Fruit fly (Drosophila melanogaster) whole organism, prepupa: ENCODE results near the gene CG14777.

Experiments used
- CG10631 ChIP-seq: fragments of 200-800 bp; sonication (Bioruptor generic); optimal IDR thresholded peaks from 2 replicates; lab custom pipeline; 2016; ENCODE audit warnings: missing biosample characterization, missing genetic modification characterization
- CG10669 ChIP-seq: fragments of 200-800 bp; sonication (Bioruptor generic); optimal IDR thresholded peaks from 3 replicates; lab custom pipeline; 2018; ENCODE audit warnings: missing biosample characterization, mild to moderate bottlenecking, missing genetic modification characterization, moderate library complexity
- CG11294 ChIP-seq: fragments of 200-800 bp; sonication (Bioruptor generic); IDR thresholded peaks from 2 replicates; pipeline ENCODE4 v1.3.6; 2022; ENCODE audit warnings: missing biosample characterization, missing genetic modification characterization
- CG1621 ChIP-seq: fragments of 200-800 bp; sonication (Bioruptor generic); optimal IDR thresholded peaks from 3 replicates; lab custom pipeline; 2018; ENCODE audit warnings: missing biosample characterization, mild to moderate bottlenecking, missing genetic modification characterization
- CG6276 ChIP-seq: fragments of 200-800 bp; sonication (Bioruptor generic); optimal IDR thresholded peaks from 2 replicates; lab custom pipeline; 2017; ENCODE audit warnings: missing biosample characterization, mild to moderate bottlenecking, missing genetic modification characterization
- CG6808 ChIP-seq: fragments of 200-800 bp; sonication (Bioruptor generic); optimal IDR thresholded peaks from 3 replicates; lab custom pipeline; 2017; ENCODE audit warnings: missing biosample characterization, missing genetic modification characterization, mild to moderate bottlenecking, moderate library complexity, missing genetic modification reagents
- CG8632 ChIP-seq: fragments of 200-800 bp; sonication (Bioruptor generic); optimal IDR thresholded peaks from 3 replicates; lab custom pipeline; 2016; ENCODE audit warnings: missing biosample characterization, missing genetic modification characterization
- CG9139 ChIP-seq: fragments of 200-800 bp; sonication (Bioruptor generic); optimal IDR thresholded peaks from 3 replicates; lab custom pipeline; 2017; ENCODE audit warnings: missing biosample characterization, mild to moderate bottlenecking, missing genetic modification characterization
- Eip75B ChIP-seq: fragments of 200-800 bp; sonication (Bioruptor generic); optimal IDR thresholded peaks from 3 replicates; lab custom pipeline; 2016; ENCODE audit warnings: missing biosample characterization, missing genetic modification characterization
- Ets21C ChIP-seq: fragments of 200-800 bp; sonication (Bioruptor generic); optimal IDR thresholded peaks from 3 replicates; lab custom pipeline; 2016; ENCODE audit warnings: missing biosample characterization, missing genetic modification characterization
- Ets96B ChIP-seq: fragments of 200-800 bp; optimal IDR thresholded peaks from 2 replicates; lab custom pipeline; 2019; ENCODE audit warnings: missing biosample characterization, mild to moderate bottlenecking, missing genetic modification characterization, moderate library complexity
- Hr38 ChIP-seq: sonication (Bioruptor generic); optimal IDR thresholded peaks from 2 replicates; lab custom pipeline; 2016; ENCODE audit warnings: missing biosample characterization, missing genetic modification characterization
- Hr39 ChIP-seq: fragments of 200-800 bp; sonication (Bioruptor generic); optimal IDR thresholded peaks from 2 replicates; lab custom pipeline; 2016; ENCODE audit warnings: missing biosample characterization, missing genetic modification characterization
- Hr4 ChIP-seq: fragments of 200-800 bp; sonication (Bioruptor generic); optimal IDR thresholded peaks from 3 replicates; lab custom pipeline; 2016; ENCODE audit warnings: missing biosample characterization, missing genetic modification characterization
- OdsH ChIP-seq: fragments of 200-800 bp; sonication (Bioruptor generic); optimal IDR thresholded peaks from 3 replicates; lab custom pipeline; 2016; ENCODE audit warnings: missing biosample characterization, missing genetic modification characterization
- Sox102F ChIP-seq: fragments of 200-800 bp; sonication (Bioruptor generic); optimal IDR thresholded peaks from 2 replicates; lab custom pipeline; 2016; ENCODE audit warnings: missing biosample characterization, mild to moderate bottlenecking, missing genetic modification characterization
- Sox14 ChIP-seq: fragments of 200-800 bp; sonication (Bioruptor generic); optimal IDR thresholded peaks from 3 replicates; lab custom pipeline; 2016; ENCODE audit warnings: missing biosample characterization, missing genetic modification characterization
- achi ChIP-seq: fragments of 200-800 bp; sonication (Bioruptor generic); optimal IDR thresholded peaks from 3 replicates; lab custom pipeline; 2016; ENCODE audit warnings: missing biosample characterization, missing genetic modification characterization
- eg ChIP-seq: fragments of 200-800 bp; sonication (Bioruptor generic); IDR thresholded peaks from 3 replicates; pipeline ENCODE4 v1.3.6; 2022; ENCODE audit warnings: missing biosample characterization, missing genetic modification characterization
- fd59A ChIP-seq: fragments of 200-800 bp; sonication (Bioruptor generic); optimal IDR thresholded peaks from 2 replicates; lab custom pipeline; 2017; ENCODE audit warnings: missing biosample characterization, mild to moderate bottlenecking, missing genetic modification characterization, missing genetic modification reagents
- fd85E ChIP-seq: fragments of 200-800 bp; sonication (Bioruptor generic); optimal IDR thresholded peaks from 3 replicates; lab custom pipeline; 2016; ENCODE audit warnings: missing biosample characterization, missing genetic modification characterization
- fkh ChIP-seq: fragments of 200-800 bp; sonication (Bioruptor generic); optimal IDR thresholded peaks from 3 replicates; lab custom pipeline; 2017; ENCODE audit warnings: missing biosample characterization, mild to moderate bottlenecking, missing genetic modification characterization, moderate library complexity
- lz ChIP-seq: fragments of 200-800 bp; sonication (Bioruptor generic); optimal IDR thresholded peaks from 3 replicates; lab custom pipeline; 2016; ENCODE audit warnings: missing biosample characterization, missing genetic modification characterization
- net ChIP-seq: fragments of 200-800 bp; sonication (Bioruptor generic); optimal IDR thresholded peaks from 3 replicates; lab custom pipeline; 2016; ENCODE audit warnings: missing biosample characterization, missing genetic modification characterization
- pdm3 ChIP-seq: fragments of 200-800 bp; sonication (Bioruptor generic); optimal IDR thresholded peaks from 3 replicates; lab custom pipeline; 2016; ENCODE audit warnings: missing biosample characterization, missing genetic modification characterization
- salr ChIP-seq, 2 experiments: fragments of 200-800 bp; sonication (Bioruptor generic); optimal IDR thresholded peaks; 3 replicates each; lab custom pipeline; 2016 to 2018; ENCODE audit warnings: missing biosample characterization in 2 of 2, missing genetic modification characterization in 2 of 2, mild to moderate bottlenecking in 1 of 2
- ss ChIP-seq, 2 experiments: fragments of 200-800 bp; sonication (Bioruptor generic); optimal IDR thresholded peaks; 2 replicates in 1 of 2; 3 replicates in 1 of 2; lab custom pipeline; 2017 to 2018; ENCODE audit warnings: mild to moderate bottlenecking in 2 of 2, missing biosample characterization in 2 of 2, missing genetic modification characterization in 2 of 2, moderate library complexity in 1 of 2
- svp ChIP-seq: fragments of 200-800 bp; sonication (Bioruptor generic); peaks from one replicate; lab custom pipeline; 2016; ENCODE audit warnings: missing biosample characterization, missing genetic modification characterization
- topi ChIP-seq: fragments of 200-800 bp; sonication (Bioruptor generic); optimal IDR thresholded peaks from 3 replicates; lab custom pipeline; 2016; ENCODE audit warnings: missing biosample characterization, missing genetic modification characterization
- vri ChIP-seq: fragments of 200-800 bp; sonication (Bioruptor generic); optimal IDR thresholded peaks from 3 replicates; lab custom pipeline; 2016; ENCODE audit warnings: missing biosample characterization, mild to moderate bottlenecking, missing genetic modification characterization

Gene CG14777

dm6 chrX:1465707-1466504 lies at the start of gene CG14777, which contains the start of gene O-fut2 (continued):
- TF ChIP-seq Sox102F (peak; percentile 63), CG1621 (no peak), pdm3 (peak; percentile 81), Ets96B (tag; lab: Kevin White, UChicago) (peak; percentile 13), CG10669 (GFP tag; lab: Kevin White, UChicago) (no peak), Hr4 (peak; percentile 67), achi (GFP tag; lab: Kevin White, UChicago) (peak; percentile 60), CG9139 (GFP tag; lab: Kevin White, UChicago) (no peak), CG10631 (GFP tag; lab: Kevin White, UChicago) (no peak), Ets21C (GFP tag; lab: Kevin White, UChicago) (peak; percentile 49)

- TF ChIP-seq CG6276, result no peak
- no peak for TF ChIP-seq Ets96B (tag; lab: Kevin White, UChicago)
- no peak for TF ChIP-seq Sox102F
- TF ChIP-seq vri (GFP tag; lab: Kevin White, UChicago), result no peak
- TF ChIP-seq fkh (GFP tag; lab: Kevin White, UChicago), result no peak
- TF ChIP-seq net (GFP tag; lab: Kevin White, UChicago), result no peak
- no peak for TF ChIP-seq achi (GFP tag; lab: Kevin White, UChicago)
- no peak for TF ChIP-seq Hr38 (GFP tag; lab: Kevin White, UChicago)
Measured at dm6 chrX:1452130-1452529, 13.8 kb upstream of the CG14777 start, which contains the start of gene Gr2a. TSS of gene Gr2a (plus strand) at chrX:1452430.

dm6 chrX:1454837-1455236 lies 11.1 kb upstream of the CG14777 start:
- TF ChIP-seq salr (GFP tag; optimal IDR thresholded peaks at IDR 0.05; lab: Kevin White, UChicago) (no peak), svp (peak; percentile 52)

dm6 chrX:1456954-1457353 lies 9.0 kb upstream of the CG14777 start, which contains the start of gene CG14785:
TSS of gene CG14785 (minus strand) at chrX:1457054.
- TF ChIP-seq CG11294 (GFP tag; lab: Robert Waterston, UW), result no peak
- TF ChIP-seq CG8632 (GFP tag; lab: Kevin White, UChicago), result no peak
- TF ChIP-seq CG6276, result no peak
- TF ChIP-seq Ets21C (GFP tag; lab: Kevin White, UChicago), result no peak
- no peak for TF ChIP-seq topi (GFP tag; lab: Kevin White, UChicago)

- TF ChIP-seq ss (GFP tag; optimal IDR thresholded peaks at IDR 0.05; lab: Kevin White, UChicago) (no peak), CG6276 (no peak), fkh (GFP tag; lab: Kevin White, UChicago) (no peak), Sox14 (GFP tag; lab: Kevin White, UChicago) (no peak), topi (GFP tag; lab: Kevin White, UChicago) (no peak), svp (no peak), fd59A (GFP tag; lab: Kevin White, UChicago) (no peak), Hr4 (no peak), eg (GFP tag; lab: Robert Waterston, UW) (0 out of 3 replicates have a peak, but pooled peaks have one; percentile 9), fd85E (no peak), Eip75B (GFP tag; lab: Kevin White, UChicago) (no peak), OdsH (GFP tag; lab: Kevin White, UChicago) (no peak), CG11294 (GFP tag; lab: Robert Waterston, UW) (no peak), CG6808 (GFP tag; lab: Kevin White, UChicago) (peak; percentile 100), CG9139 (GFP tag; lab: Kevin White, UChicago) (no peak), lz (GFP tag; lab: Kevin White, UChicago) (no peak), Hr39 (GFP tag; lab: Kevin White, UChicago) (no peak)
Measured at dm6 chrX:1460278-1460872, 5.6 kb upstream of the CG14777 start, which contains the start of gene Lrpprc2. TSS of gene Lrpprc2 (minus strand) at chrX:1460617.
